Worm (Caenorhabditis elegans) whole organism, L3 larva: Measurements from ENCODE around the gene srz-79.

Experiments
- ama-1 ChIP-seq: fragments of 150-350 bp; optimal IDR thresholded peaks from 2 replicates; lab custom pipeline; 2018
- egl-5 ChIP-seq: fragments of 150-350 bp; optimal IDR thresholded peaks from 2 replicates; lab custom pipeline; 2017; ENCODE audit warnings: missing biosample characterization, missing genetic modification reagents, missing genetic modification characterization, inconsistent platforms
- elt-1 ChIP-seq: fragments of 150-350 bp; optimal IDR thresholded peaks from 2 replicates; lab custom pipeline; 2014; ENCODE audit warnings: missing biosample characterization, missing genetic modification characterization
- jun-1 ChIP-seq: fragments of 150-350 bp; optimal IDR thresholded peaks from 2 replicates; lab custom pipeline; 2014; ENCODE audit warnings: missing biosample characterization, missing genetic modification reagents, missing genetic modification characterization
- nhr-12 ChIP-seq: fragments of 150-350 bp; optimal IDR thresholded peaks from 2 replicates; lab custom pipeline; 2014; ENCODE audit warnings: missing biosample characterization, missing genetic modification characterization
- nhr-25 ChIP-seq: sonication (generic microtip); optimal IDR thresholded peaks from 2 replicates; lab custom pipeline; 2017; ENCODE audit warnings: missing biosample characterization, missing genetic modification characterization
- nhr-28 ChIP-seq: fragments of 150-350 bp; optimal IDR thresholded peaks from 2 replicates; lab custom pipeline; 2014; ENCODE audit warnings: missing biosample characterization, missing genetic modification characterization
- skn-1 ChIP-seq: fragments of 150-350 bp; optimal IDR thresholded peaks from 2 replicates; lab custom pipeline; 2014; ENCODE audit warnings: missing biosample characterization, missing genetic modification characterization
- unc-39 ChIP-seq: sonication (generic microtip); optimal IDR thresholded peaks from 4 replicates; lab custom pipeline; 2017; ENCODE audit warnings: missing biosample characterization, missing genetic modification characterization
- zag-1 ChIP-seq: fragments of 150-350 bp; optimal IDR thresholded peaks from 2 replicates; lab custom pipeline; 2014; ENCODE audit warnings: missing biosample characterization, missing genetic modification characterization

- TF ChIP-seq jun-1 (no peak), nhr-25 (tag; lab: Kevin White, UChicago) (no peak), nhr-12 (tag; lab: Kevin White, UChicago) (no peak), zag-1 (tag; lab: Kevin White, UChicago) (no peak), ama-1 (lab: Kevin White, UChicago) (no peak), elt-1 (tag; lab: Kevin White, UChicago) (no peak), nhr-28 (no peak), unc-39 (tag; lab: Kevin White, UChicago) (no peak), skn-1 (no peak), egl-5 (tag; lab: Kevin White, UChicago) (no peak)
Observed at ce11 chrIV:3477124-3477523, 16.3 kb upstream of the srz-79 start, which contains the start of gene srz-69.
